Fruit fly (Drosophila melanogaster): ENCODE results near the gene dnt.

dnt gene

dm6 chr2L:19380630-19381029 lies 17.6 kb upstream of the dnt start, which contains the start of gene CG17350:
Gene CG17350 (plus strand): TSS chr2L:19380930.
- TF ChIP-seq noc (tag; optimal IDR thresholded peaks at IDR 0.05): no peak

- no peak for TF ChIP-seq noc (tag; optimal IDR thresholded peaks at IDR 0.05)
Observed at dm6 chr2L:19378620-19379019, 15.6 kb upstream of the dnt start.

- TF ChIP-seq noc (tag; optimal IDR thresholded peaks at IDR 0.05): no peak
Observed at dm6 chr2L:19377129-19378083, 14.4 kb upstream of the dnt start.

dm6 chr2L:19376145-19376544 lies 13.1 kb upstream of the dnt start:
- no peak for TF ChIP-seq noc (tag; optimal IDR thresholded peaks at IDR 0.05)

- no peak for TF ChIP-seq noc (tag; optimal IDR thresholded peaks at IDR 0.05)
Observed at dm6 chr2L:19373809-19374208, 10.8 kb upstream of the dnt start.

dm6 chr2L:19370046-19370445 lies 7.0 kb upstream of the dnt start, which contains the start of gene CG17349:
Gene CG17349 (plus strand): TSS chr2L:19370445.
- TF ChIP-seq noc (tag; optimal IDR thresholded peaks at IDR 0.05): no peak

dm6 chr2L:19366730-19367129 lies 3.7 kb upstream of the dnt start:
- TF ChIP-seq noc (tag; optimal IDR thresholded peaks at IDR 0.05): no peak

dm6 chr2L:19366301-19366700 lies 3.3 kb upstream of the dnt start:
- TF ChIP-seq noc (tag; optimal IDR thresholded peaks at IDR 0.05): no peak

- TF ChIP-seq noc (tag; optimal IDR thresholded peaks at IDR 0.05): peak; percentile 59
Observed at dm6 chr2L:19364622-19365021, 1.6 kb upstream of the dnt start.

- TF ChIP-seq noc (tag; optimal IDR thresholded peaks at IDR 0.05): no peak
Observed at dm6 chr2L:19364075-19364474, 1.0 kb upstream of the dnt start, which contains the start of gene CG13086. Gene CG13086 (plus strand): TSS chr2L:19364375.

dm6 chr2L:19363530-19363929 lies 503 bp upstream of the dnt start:
- no peak for TF ChIP-seq noc (tag; optimal IDR thresholded peaks at IDR 0.05)

dm6 chr2L:19361632-19362142 lies 1.3 kb downstream of the dnt start:
- TF ChIP-seq noc (tag; optimal IDR thresholded peaks at IDR 0.05): no peak

- no peak for TF ChIP-seq noc (tag; optimal IDR thresholded peaks at IDR 0.05)
Observed at dm6 chr2L:19359802-19360429, 3.1 kb downstream of the dnt start.

- TF ChIP-seq noc (tag; optimal IDR thresholded peaks at IDR 0.05): no peak
Observed at dm6 chr2L:19358017-19358471, 5.0 kb downstream of the dnt start.

dm6 chr2L:19342767-19343166 lies 20.3 kb downstream of the dnt start:
- TF ChIP-seq noc (tag; optimal IDR thresholded peaks at IDR 0.05): no peak

- TF ChIP-seq noc (tag; optimal IDR thresholded peaks at IDR 0.05): no peak
Observed at dm6 chr2L:19342018-19342417, 21.0 kb downstream of the dnt start.

Measured in whole organism, larva.